Fruit fly (Drosophila melanogaster): Measurements from ENCODE around the gene Rpn5.

The Rpn5 gene

dm6 chr3R:5824456-5824855 is 35.2 kb downstream of the Rpn5 start, which contains the start of the genes Sec20 and dgrn (continued):
- TF ChIP-seq onecut (GFP tag; IDR thresholded peaks at IDR 0.05) (peak; percentile 41), sr (GFP tag; IDR thresholded peaks at IDR 0.05) (no peak), pnt (GFP tag; optimal IDR thresholded peaks at IDR 0.05) (peak; percentile 11), NFAT (GFP tag; IDR thresholded peaks at IDR 0.05) (peak; percentile 74), slbo (GFP tag; IDR thresholded peaks at IDR 0.05) (peak; percentile 84), CG3163 (GFP tag; optimal IDR thresholded peaks at IDR 0.05) (no peak), CG12236 (GFP tag; optimal IDR thresholded peaks at IDR 0.05) (no peak), CG10366 (GFP tag; IDR thresholded peaks at IDR 0.05) (peak; percentile 18; the same call in 1 of the 2 replicates), Lim3 (GFP tag; IDR thresholded peaks at IDR 0.05) (no peak), H2.0 (GFP tag; IDR thresholded peaks at IDR 0.05) (peak; percentile 41; the same call in 1 of the 2 replicates), Mad (GFP tag; optimal IDR thresholded peaks at IDR 0.05) (peak; percentile 48), Hr78 (GFP tag; optimal IDR thresholded peaks at IDR 0.05) (no peak), CG10267 (tag; optimal IDR thresholded peaks at IDR 0.05) (peak; percentile 97), pb (GFP tag; optimal IDR thresholded peaks at IDR 0.05) (no peak), CG31365 (tag; optimal IDR thresholded peaks at IDR 0.05) (no peak), pros (GFP tag; optimal IDR thresholded peaks at IDR 0.05) (no peak), usp (GFP tag; optimal IDR thresholded peaks at IDR 0.05) (no peak), ttk (GFP tag; IDR thresholded peaks at IDR 0.05) (0 out of 2 replicates have a peak, but pooled peaks have one; percentile 26), CG2116 (GFP tag; optimal IDR thresholded peaks at IDR 0.05) (peak; percentile 81), HLH3B (GFP tag; IDR thresholded peaks at IDR 0.05) (peak; percentile 61), stc (GFP tag; IDR thresholded peaks at IDR 0.05) (peak; percentile 43; the same call in 1 of the 2 replicates), CG9727 (GFP tag; optimal IDR thresholded peaks at IDR 0.05) (peak; percentile 57), cas (GFP tag; IDR thresholded peaks at IDR 0.05) (no peak), Ets97D (GFP tag; optimal IDR thresholded peaks at IDR 0.05) (peak; percentile 67), inv (GFP tag; IDR thresholded peaks at IDR 0.05; ENCODE audit: partially characterized antibody) (peak; percentile 96), MESR4 (GFP tag; optimal IDR thresholded peaks at IDR 0.05) (peak; percentile 38), CG31388 (GFP tag; optimal IDR thresholded peaks at IDR 0.05) (no peak), Taf1 (GFP tag; IDR thresholded peaks at IDR 0.05) (0 out of 2 replicates have a peak, but pooled peaks have one; percentile 28), CG11085 (GFP tag; IDR thresholded peaks at IDR 0.05) (no peak), CG4730 (GFP tag; IDR thresholded peaks at IDR 0.05) (0 out of 2 replicates have a peak, but pooled peaks have one; percentile 20), bigmax (GFP tag; optimal IDR thresholded peaks at IDR 0.05) (no peak), CG16815 (GFP tag; optimal IDR thresholded peaks at IDR 0.05) (peak; percentile 35), ranshi (GFP tag; IDR thresholded peaks at IDR 0.05) (0 out of 2 replicates have a peak, but pooled peaks have one; percentile 21), en (GFP tag; optimal IDR thresholded peaks at IDR 0.05) (no peak), Camta (GFP tag; optimal IDR thresholded peaks at IDR 0.05) (no peak), CG15269 (tag; optimal IDR thresholded peaks at IDR 0.05) (peak; percentile 62), lab (GFP tag; optimal IDR thresholded peaks at IDR 0.05) (peak; percentile 71), CG10274 (GFP tag; optimal IDR thresholded peaks at IDR 0.05) (no peak), yki (optimal IDR thresholded peaks at IDR 0.05) (no peak), CG33557 (GFP tag; optimal IDR thresholded peaks at IDR 0.05) (no peak), CG9609 (GFP tag; optimal IDR thresholded peaks at IDR 0.05) (peak; percentile 37), CkIIα-i1 (GFP tag; IDR thresholded peaks at IDR 0.05) (no peak), kah (GFP tag; optimal IDR thresholded peaks at IDR 0.05) (no peak), seq (GFP tag; IDR thresholded peaks at IDR 0.05) (no peak), CG13296 (GFP tag; optimal IDR thresholded peaks at IDR 0.05) (peak; percentile 38), CG13424 (tag; optimal IDR thresholded peaks at IDR 0.05) (peak; percentile 74), org-1 (GFP tag; optimal IDR thresholded peaks at IDR 0.05) (no peak), Blimp-1 (GFP tag; optimal IDR thresholded peaks at IDR 0.05) (peak; percentile 61), CTCF (GFP tag; optimal IDR thresholded peaks at IDR 0.05) (no peak), prd (optimal IDR thresholded peaks at IDR 0.05) (no peak), prd (GFP tag; IDR thresholded peaks at IDR 0.05) (peak; percentile 75), Sin3A (optimal IDR thresholded peaks at IDR 0.05) (peak; percentile 40), sens-2 (GFP tag; IDR thresholded peaks at IDR 0.05) (no peak)

Measured in whole organism, embryonic.